Fruit fly (Drosophila melanogaster): ENCODE results near the gene CG3777.
A peak's percentile ranks its signal among the peaks of the same experiment; 100 is the strongest.

CG3777 gene

dm6 chrX:338123-338527, 58.6 kb downstream of the CG3777 start:
- TF ChIP-seq CG8159 (tag; optimal IDR thresholded peaks at IDR 0.05): peak; percentile 78
- TF ChIP-seq Snoo (tag; optimal IDR thresholded peaks at IDR 0.05): no peak
- TF ChIP-seq Pif1A (GFP tag; optimal IDR thresholded peaks at IDR 0.05): peak; percentile 17
- TF ChIP-seq fd96Ca (GFP tag; IDR thresholded peaks at IDR 0.05): peak; percentile 13; the same call in 1 of the 3 replicates
- no peak for TF ChIP-seq Ets98B (GFP tag; IDR thresholded peaks at IDR 0.05)
- TF ChIP-seq CG13204 (GFP tag; optimal IDR thresholded peaks at IDR 0.05): no peak
- no peak for TF ChIP-seq CG10348 (GFP tag; IDR thresholded peaks at IDR 0.05)
- no peak for TF ChIP-seq CG12605 (GFP tag; IDR thresholded peaks at IDR 0.05)
- peak; percentile 72 for TF ChIP-seq CG15710 (tag; optimal IDR thresholded peaks at IDR 0.05)
- TF ChIP-seq CG14655 (GFP tag; optimal IDR thresholded peaks at IDR 0.05): peak; percentile 74
- TF ChIP-seq CG17806 (tag; optimal IDR thresholded peaks at IDR 0.05): peak; percentile 49
- no peak for TF ChIP-seq Pif1B (GFP tag; optimal IDR thresholded peaks at IDR 0.05)
- peak; percentile 53 for TF ChIP-seq CG32121 (GFP tag; IDR thresholded peaks at IDR 0.05)
- peak; percentile 29 for TF ChIP-seq CG34367 (tag; optimal IDR thresholded peaks at IDR 0.05)
- TF ChIP-seq CG4496 (GFP tag; IDR thresholded peaks at IDR 0.05): peak; percentile 19; the same call in 2 of the 3 replicates
- peak; percentile 59 for TF ChIP-seq D1 (tag; optimal IDR thresholded peaks at IDR 0.05)
- no peak for TF ChIP-seq rn (GFP tag; IDR thresholded peaks at IDR 0.05)
- TF ChIP-seq gl (tag; optimal IDR thresholded peaks at IDR 0.05): no peak
- no peak for TF ChIP-seq EcR (GFP tag; optimal IDR thresholded peaks at IDR 0.05)
- TF ChIP-seq CG9948 (tag; optimal IDR thresholded peaks at IDR 0.05): peak; percentile 62
- peak; percentile 17 for TF ChIP-seq CG8301 (tag; optimal IDR thresholded peaks at IDR 0.05)

DNA sequence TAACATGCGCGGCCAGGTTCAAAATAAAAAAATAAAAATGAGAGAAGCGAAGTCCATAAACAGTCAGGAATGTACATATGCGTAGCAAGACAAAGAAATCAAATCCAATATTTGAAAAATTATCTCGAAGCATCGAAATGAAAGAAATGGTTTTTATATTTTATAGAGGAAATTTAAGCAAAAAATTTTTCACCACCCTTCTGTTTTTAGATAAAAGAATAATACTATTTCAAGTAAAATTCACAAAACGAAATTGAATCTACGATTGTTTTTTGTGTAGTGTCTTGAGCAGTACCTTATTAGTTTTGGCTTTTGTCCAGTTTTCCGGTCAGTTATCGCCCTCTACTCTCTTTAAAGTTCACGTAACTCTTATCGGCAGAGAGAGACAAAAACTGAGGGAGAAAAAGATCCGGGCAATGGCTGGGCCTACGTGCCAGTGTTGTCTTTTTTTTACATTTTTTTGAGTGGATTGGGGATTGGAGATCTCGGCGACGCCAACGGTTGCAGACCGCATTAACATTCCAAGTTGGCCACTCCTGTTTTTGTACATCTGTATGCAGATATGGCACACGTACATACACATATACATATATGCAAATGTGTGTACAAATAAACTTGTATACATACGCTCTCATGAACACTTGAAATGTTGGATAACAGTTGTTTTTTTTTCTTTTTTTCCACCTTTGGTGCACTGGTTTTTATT, 60.5 kb downstream of the CG3777 start:
- TF ChIP-seq CG9948 (tag; optimal IDR thresholded peaks at IDR 0.05) (peak; percentile 28), EcR (GFP tag; optimal IDR thresholded peaks at IDR 0.05) (peak; percentile 83), CG17806 (tag; optimal IDR thresholded peaks at IDR 0.05) (peak; percentile 6), Pif1B (GFP tag; optimal IDR thresholded peaks at IDR 0.05) (peak; percentile 15), Snoo (tag; optimal IDR thresholded peaks at IDR 0.05) (no peak), CG8301 (tag; optimal IDR thresholded peaks at IDR 0.05) (peak; percentile 23), CG34367 (tag; optimal IDR thresholded peaks at IDR 0.05) (no peak), CG13204 (GFP tag; optimal IDR thresholded peaks at IDR 0.05) (no peak), CG14655 (GFP tag; optimal IDR thresholded peaks at IDR 0.05) (peak; percentile 28), fd96Ca (GFP tag; IDR thresholded peaks at IDR 0.05) (peak; percentile 11; the same call in 1 of the 3 replicates), Pif1A (GFP tag; optimal IDR thresholded peaks at IDR 0.05) (peak; percentile 14), CG8159 (tag; optimal IDR thresholded peaks at IDR 0.05) (peak; percentile 37)

DNA sequence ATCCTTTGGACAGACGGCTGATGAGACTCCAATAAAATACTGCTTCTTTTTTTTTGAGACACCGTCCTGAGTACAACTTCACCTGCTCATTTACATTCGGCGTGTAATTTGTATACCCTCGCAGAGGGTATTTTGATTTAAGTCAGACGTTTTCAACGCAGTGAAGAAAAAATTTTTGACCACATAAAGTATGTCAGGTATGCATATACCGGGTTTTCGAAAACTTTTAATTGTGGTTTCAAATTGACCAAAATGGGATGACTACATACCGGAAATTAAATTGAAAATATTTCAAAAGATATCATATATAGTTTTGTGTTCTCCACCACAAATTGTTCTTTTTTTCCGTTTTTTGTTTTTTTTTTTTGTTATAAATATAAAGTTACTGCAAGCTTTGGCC, 61.3 kb downstream of the CG3777 start:
- TF ChIP-seq CG4496 (GFP tag; IDR thresholded peaks at IDR 0.05): peak; percentile 25; the same call in 1 of the 3 replicates
- TF ChIP-seq Pif1A (GFP tag; optimal IDR thresholded peaks at IDR 0.05): peak; percentile 16
- no peak for TF ChIP-seq Snoo (tag; optimal IDR thresholded peaks at IDR 0.05)
- peak; percentile 14; the same call in 1 of the 2 replicates for TF ChIP-seq Ets98B (GFP tag; IDR thresholded peaks at IDR 0.05)
- TF ChIP-seq Pif1B (GFP tag; optimal IDR thresholded peaks at IDR 0.05): no peak
- peak; percentile 47 for TF ChIP-seq CG8159 (tag; optimal IDR thresholded peaks at IDR 0.05)
- no peak for TF ChIP-seq CG13204 (GFP tag; optimal IDR thresholded peaks at IDR 0.05)
- TF ChIP-seq EcR (GFP tag; optimal IDR thresholded peaks at IDR 0.05): no peak
- 0 out of 2 replicates have a peak, but pooled peaks have one; percentile 17 for TF ChIP-seq CG32121 (GFP tag; IDR thresholded peaks at IDR 0.05)

DNA sequence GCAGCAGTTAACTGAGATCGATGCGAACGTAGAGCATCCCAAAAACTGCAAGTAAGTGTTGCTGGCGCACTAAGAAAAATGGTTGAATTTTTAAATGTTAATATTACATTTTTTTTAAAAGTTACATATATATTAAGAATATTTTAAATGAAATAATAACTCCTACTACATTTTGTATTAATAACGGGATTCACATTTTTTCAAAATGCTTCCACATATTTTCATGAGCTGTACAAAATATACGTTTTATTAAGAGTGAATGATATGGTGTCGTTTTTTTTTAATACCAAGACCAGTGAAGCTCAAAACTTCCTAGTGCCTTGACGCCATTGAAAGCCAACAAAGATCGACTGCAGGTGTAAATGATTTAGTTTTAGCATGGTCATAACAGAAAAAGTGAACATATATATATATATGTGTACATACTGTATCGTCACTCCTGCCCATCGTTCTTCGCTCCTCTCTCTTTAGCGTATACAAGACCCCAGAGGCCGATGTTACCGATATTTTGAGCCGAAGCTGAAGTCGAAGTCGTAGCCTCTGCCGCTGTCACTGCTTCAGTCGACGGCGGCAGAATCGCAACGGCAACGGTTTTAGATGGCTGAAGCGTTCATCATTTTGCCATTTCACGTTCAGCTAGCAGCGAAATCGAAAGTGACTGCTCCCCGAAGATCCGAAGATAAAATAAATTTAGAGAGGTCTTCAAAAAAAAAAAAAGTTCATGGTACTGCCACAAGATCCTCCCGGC, 63.1 kb downstream of the CG3777 start:
- TF ChIP-seq D1 (tag; optimal IDR thresholded peaks at IDR 0.05) (peak; percentile 48), Snoo (tag; optimal IDR thresholded peaks at IDR 0.05) (peak; percentile 6), CG12605 (GFP tag; IDR thresholded peaks at IDR 0.05) (0 out of 2 replicates have a peak, but pooled peaks have one; percentile 8), Ets98B (GFP tag; IDR thresholded peaks at IDR 0.05) (no peak; the same call in 1 of the 2 replicates), CG15710 (tag; optimal IDR thresholded peaks at IDR 0.05) (peak; percentile 70), EcR (GFP tag; optimal IDR thresholded peaks at IDR 0.05) (peak; percentile 34), fd96Ca (GFP tag; IDR thresholded peaks at IDR 0.05) (no peak), CG4496 (GFP tag; IDR thresholded peaks at IDR 0.05) (0 out of 3 replicates have a peak, but pooled peaks have one; percentile 19), CG34367 (tag; optimal IDR thresholded peaks at IDR 0.05) (peak; percentile 54), CG17806 (tag; optimal IDR thresholded peaks at IDR 0.05) (peak; percentile 74), rn (GFP tag; IDR thresholded peaks at IDR 0.05) (no peak), CG32121 (GFP tag; IDR thresholded peaks at IDR 0.05) (peak; percentile 52), CG8159 (tag; optimal IDR thresholded peaks at IDR 0.05) (peak; percentile 83), CG13204 (GFP tag; optimal IDR thresholded peaks at IDR 0.05) (no peak), gl (tag; optimal IDR thresholded peaks at IDR 0.05) (no peak), Pif1A (GFP tag; optimal IDR thresholded peaks at IDR 0.05) (peak; percentile 31), CG8301 (tag; optimal IDR thresholded peaks at IDR 0.05) (peak; percentile 33), CG14655 (GFP tag; optimal IDR thresholded peaks at IDR 0.05) (peak; percentile 48), CG9948 (tag; optimal IDR thresholded peaks at IDR 0.05) (peak; percentile 63), CG10348 (GFP tag; IDR thresholded peaks at IDR 0.05) (no peak), Pif1B (GFP tag; optimal IDR thresholded peaks at IDR 0.05) (peak; percentile 54)

dm6 chrX:345246-345645, 65.7 kb downstream of the CG3777 start:
- TF ChIP-seq Pif1A (GFP tag; optimal IDR thresholded peaks at IDR 0.05) (peak; percentile 82), CG15710 (tag; optimal IDR thresholded peaks at IDR 0.05) (peak; percentile 88), gl (tag; optimal IDR thresholded peaks at IDR 0.05) (peak; percentile 74), Pif1B (GFP tag; optimal IDR thresholded peaks at IDR 0.05) (peak; percentile 78), CG8301 (tag; optimal IDR thresholded peaks at IDR 0.05) (peak; percentile 92), CG4496 (GFP tag; IDR thresholded peaks at IDR 0.05) (peak; percentile 95), CG32121 (GFP tag; IDR thresholded peaks at IDR 0.05) (peak; percentile 88), fd96Ca (GFP tag; IDR thresholded peaks at IDR 0.05) (peak; percentile 61; the same call in 2 of the 3 replicates), Snoo (tag; optimal IDR thresholded peaks at IDR 0.05) (peak; percentile 31), D1 (tag; optimal IDR thresholded peaks at IDR 0.05) (peak; percentile 75), CG9948 (tag; optimal IDR thresholded peaks at IDR 0.05) (peak; percentile 84), CG13204 (GFP tag; optimal IDR thresholded peaks at IDR 0.05) (peak; percentile 53), EcR (GFP tag; optimal IDR thresholded peaks at IDR 0.05) (peak; percentile 63), CG12605 (GFP tag; IDR thresholded peaks at IDR 0.05) (peak; percentile 84), CG10348 (GFP tag; IDR thresholded peaks at IDR 0.05) (peak; percentile 42; the same call in 1 of the 2 replicates), CG14655 (GFP tag; optimal IDR thresholded peaks at IDR 0.05) (peak; percentile 93), CG34367 (tag; optimal IDR thresholded peaks at IDR 0.05) (peak; percentile 80), Ets98B (GFP tag; IDR thresholded peaks at IDR 0.05) (peak; percentile 92), rn (GFP tag; IDR thresholded peaks at IDR 0.05) (peak; percentile 53; the same call in 1 of the 2 replicates), CG17806 (tag; optimal IDR thresholded peaks at IDR 0.05) (peak; percentile 85), CG8159 (tag; optimal IDR thresholded peaks at IDR 0.05) (peak; percentile 87)
